Worm (Caenorhabditis elegans): ENCODE results near the gene kcc-1.

ce11 chrIV:7263137-7263536 is 57.1 kb downstream of the kcc-1 start, which contains the start of gene glb-2:
- TF ChIP-seq F26F4.8 (GFP tag; conservative IDR thresholded peaks at IDR 0.05) (no peak), zip-2 (tag; optimal IDR thresholded peaks at IDR 0.05) (no peak), F49E8.2 (tag; optimal IDR thresholded peaks at IDR 0.05; ENCODE audit: borderline replicate concordance) (no peak), nhr-28 (tag; optimal IDR thresholded peaks at IDR 0.05) (no peak), ztf-11 (tag; optimal IDR thresholded peaks at IDR 0.05) (no peak), lsy-2 (tag; optimal IDR thresholded peaks at IDR 0.05) (no peak), aly-2 (tag; optimal IDR thresholded peaks at IDR 0.05) (no peak)

Data from whole organism, L4 larva.